Worm (Caenorhabditis elegans) whole organism, young adult: Measurements from ENCODE around the gene nhr-102.

Experiments used
- B0336.3 ChIP-seq: fragments of 200-800 bp; sonication (Bioruptor generic); IDR thresholded peaks from 2 replicates; pipeline ENCODE4 v1.3.6; 2022; ENCODE audit warnings: missing genetic modification characterization, missing compliant biosample characterization
- C06A6.2 ChIP-seq: fragments of 200-800 bp; sonication (Bioruptor generic); conservative IDR thresholded peaks from 2 replicates; pipeline ENCODE4 v1.3.6; 2022; ENCODE audit warnings: missing genetic modification characterization, missing compliant biosample characterization
- F57C9.4 ChIP-seq: sonication (generic microtip); optimal IDR thresholded peaks from 2 replicates; lab custom pipeline; 2017; ENCODE audit warnings: mild to moderate bottlenecking, missing genetic modification characterization, missing compliant biosample characterization
- Y53F4B.3 ChIP-seq: fragments of 200-800 bp; sonication (Bioruptor generic); IDR thresholded peaks from 2 replicates; pipeline ENCODE4 v1.3.6; 2022; ENCODE audit warnings: missing genetic modification reagents, missing genetic modification characterization, missing compliant biosample characterization
- attf-6 ChIP-seq: fragments of 200-800 bp; sonication (Bioruptor generic); IDR thresholded peaks from 2 replicates; pipeline ENCODE4 v1.3.6; 2022; ENCODE audit warnings: missing genetic modification reagents, missing genetic modification characterization, missing compliant biosample characterization
- ceh-40 ChIP-seq: fragments of 200-800 bp; sonication (Bioruptor generic); IDR thresholded peaks from 2 replicates; pipeline ENCODE4 v1.3.6; 2022; ENCODE audit warnings: missing genetic modification characterization, missing compliant biosample characterization
- him-1 ChIP-seq: sonication (generic microtip); optimal IDR thresholded peaks from 2 replicates; lab custom pipeline; 2016; ENCODE audit warnings: missing genotype, missing genetic modification reagents, missing genetic modification characterization, missing compliant biosample characterization
- nhr-90 ChIP-seq: sonication (generic microtip); optimal IDR thresholded peaks from 2 replicates; lab custom pipeline; 2016; ENCODE audit warnings: missing genotype, mild to moderate bottlenecking, missing genetic modification characterization, missing compliant biosample characterization
- snpc-4 ChIP-seq, 5 experiments: fragments of 150-350 bp in 1 of 5; sonication (generic microtip) in 4 of 5; optimal IDR thresholded peaks; 2 replicates each; lab custom pipeline; 2014 to 2018; ENCODE audit warnings: missing genetic modification characterization in 5 of 5, missing biosample characterization in 3 of 5, antibody characterized with exemption in 2 of 5, mild to moderate bottlenecking in 2 of 5, missing compliant biosample characterization in 2 of 5, missing genotype in 2 of 5, moderate library complexity in 2 of 5, missing genetic modification reagents in 1 of 5
- ztf-22 ChIP-seq: fragments of 200-800 bp; sonication (Bioruptor generic); optimal IDR thresholded peaks from 2 replicates; lab custom pipeline; 2018; ENCODE audit warnings: mild to moderate bottlenecking, missing genetic modification characterization, moderate library complexity, missing compliant biosample characterization
- ztf-26 ChIP-seq: sonication (generic microtip); optimal IDR thresholded peaks from 2 replicates; lab custom pipeline; 2017; ENCODE audit warnings: missing genetic modification characterization, missing compliant biosample characterization

DNA sequence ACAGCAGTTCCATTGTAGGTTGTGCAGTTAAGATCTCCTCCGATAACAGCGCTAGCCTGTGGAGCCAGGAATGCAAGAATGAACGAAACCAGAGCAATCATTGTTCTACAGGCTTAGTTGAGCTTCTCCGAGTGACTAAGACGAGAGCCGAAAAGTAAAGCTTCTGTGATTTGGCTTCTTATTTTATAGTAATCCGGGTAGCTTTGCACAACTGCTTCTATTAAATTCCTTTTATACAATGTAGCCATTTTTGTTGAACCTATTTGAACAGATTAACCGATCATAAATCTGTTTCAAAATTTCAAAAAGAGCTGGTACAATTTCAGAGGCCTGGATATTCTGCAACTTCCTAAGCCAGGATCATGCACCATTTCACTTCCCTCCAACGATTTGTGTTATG is 41.2 kb upstream of the nhr-102 start, which contains the start of gene F35E8.9:
- TF ChIP-seq Y53F4B.3 (GFP tag; lab: Robert Waterston, UW) (no peak), ceh-40 (GFP tag; lab: Robert Waterston, UW) (no peak), attf-6 (GFP tag; lab: Robert Waterston, UW) (no peak), nhr-90 (no peak), snpc-4 (GFP tag; optimal IDR thresholded peaks at IDR 0.05; lab: Kevin White, UChicago) (no peak), snpc-4 (tag; optimal IDR thresholded peaks at IDR 0.05; lab: Kevin White, UChicago) (no peak), ztf-26 (tag; lab: Kevin White, UChicago) (no peak), B0336.3 (GFP tag; lab: Robert Waterston, UW) (no peak), ztf-22 (GFP tag; lab: Kevin White, UChicago) (no peak), F57C9.4 (tag; lab: Kevin White, UChicago) (no peak), him-1 (no peak), C06A6.2 (GFP tag; lab: Robert Waterston, UW) (no peak)
